Fruit fly (Drosophila melanogaster) Kc167 (cell line): ENCODE measurements around the gene Cand1.

Experiments
- h ChIP-seq: fragments of >200 bp; optimal IDR thresholded peaks from 3 replicates; lab custom pipeline; 2018; ENCODE audit warnings: missing external identifiers
- psq ChIP-seq: fragments of >200 bp; optimal IDR thresholded peaks from 2 replicates; lab custom pipeline; 2017; ENCODE audit warnings: missing external identifiers

dm6 chr2L:10366525-10366924, 4.0 kb upstream of the Cand1 start, which contains the start of gene CG5056:
- TF ChIP-seq psq (lab: Kevin White, UChicago): no peak
- no peak for TF ChIP-seq h (lab: Kevin White, UChicago)
